Worm (Caenorhabditis elegans): ENCODE measurements around the gene aakg-5.

ce11 chrII:9938877-9939276, 36.0 kb downstream of the aakg-5 start, which contains the start of the genes C05C10.7 and C05C10.5:
- no peak for TF ChIP-seq zip-5 (tag; optimal IDR thresholded peaks at IDR 0.05)
- no peak for TF ChIP-seq nfya-1 (tag; optimal IDR thresholded peaks at IDR 0.05)
- TF ChIP-seq ets-4 (tag; optimal IDR thresholded peaks at IDR 0.05), result no peak
- no peak for TF ChIP-seq fkh-10 (GFP tag; optimal IDR thresholded peaks at IDR 0.05)
- no peak for TF ChIP-seq rnt-1 (tag; optimal IDR thresholded peaks at IDR 0.05)
- no peak for TF ChIP-seq syd-9 (tag; optimal IDR thresholded peaks at IDR 0.05)
- no peak for TF ChIP-seq tbx-2 (tag; optimal IDR thresholded peaks at IDR 0.05)
- TF ChIP-seq hlh-30 (tag; optimal IDR thresholded peaks at IDR 0.05; ENCODE audit: insufficient read depth), result no peak

All from whole organism, late embryonic.